Fruit fly (Drosophila melanogaster): ENCODE results near the gene PpD6.

The PpD6 gene

dm6 chr2L:3119613-3120012, 10.1 kb downstream of the PpD6 start:
- no peak for TF ChIP-seq CG8478 (optimal IDR thresholded peaks at IDR 0.05)
- TF ChIP-seq CTCF (optimal IDR thresholded peaks at IDR 0.05) = no peak

dm6 chr2L:3120820-3121219, 11.3 kb downstream of the PpD6 start:
- TF ChIP-seq CG8478 (optimal IDR thresholded peaks at IDR 0.05) = no peak
- TF ChIP-seq CTCF (optimal IDR thresholded peaks at IDR 0.05) = no peak

dm6 chr2L:3121325-3121724, 11.9 kb downstream of the PpD6 start:
- no peak for TF ChIP-seq CG8478 (optimal IDR thresholded peaks at IDR 0.05)
- TF ChIP-seq CTCF (optimal IDR thresholded peaks at IDR 0.05) = no peak

dm6 chr2L:3121745-3122144, 12.3 kb downstream of the PpD6 start:
- no peak for TF ChIP-seq CG8478 (optimal IDR thresholded peaks at IDR 0.05)
- TF ChIP-seq CTCF (optimal IDR thresholded peaks at IDR 0.05) = no peak

- TF ChIP-seq CTCF (optimal IDR thresholded peaks at IDR 0.05) (no peak), CG8478 (optimal IDR thresholded peaks at IDR 0.05) (no peak)
Measured at dm6 chr2L:3122216-3122615, 12.7 kb downstream of the PpD6 start.

- TF ChIP-seq CTCF (optimal IDR thresholded peaks at IDR 0.05) (no peak), CG8478 (optimal IDR thresholded peaks at IDR 0.05) (no peak)
Measured at dm6 chr2L:3123562-3124345, 14.3 kb downstream of the PpD6 start.

- no peak for TF ChIP-seq CTCF (optimal IDR thresholded peaks at IDR 0.05)
- no peak for TF ChIP-seq CG8478 (optimal IDR thresholded peaks at IDR 0.05)
Measured at dm6 chr2L:3124500-3124977, 15.1 kb downstream of the PpD6 start.

dm6 chr2L:3127813-3128212, 18.3 kb downstream of the PpD6 start:
- TF ChIP-seq CTCF (optimal IDR thresholded peaks at IDR 0.05) (no peak), CG8478 (optimal IDR thresholded peaks at IDR 0.05) (no peak)

- TF ChIP-seq CG8478 (optimal IDR thresholded peaks at IDR 0.05) (no peak), CTCF (optimal IDR thresholded peaks at IDR 0.05) (no peak)
Measured at dm6 chr2L:3128335-3128734, 18.9 kb downstream of the PpD6 start, which contains the start of gene CG15403. TSS of gene CG15403 (plus strand) at chr2L:3128635.

dm6 chr2L:3130417-3130816, 20.9 kb downstream of the PpD6 start:
- no peak for TF ChIP-seq CTCF (optimal IDR thresholded peaks at IDR 0.05)
- no peak for TF ChIP-seq CG8478 (optimal IDR thresholded peaks at IDR 0.05)

- no peak for TF ChIP-seq CG8478 (optimal IDR thresholded peaks at IDR 0.05)
- no peak for TF ChIP-seq CTCF (optimal IDR thresholded peaks at IDR 0.05)
Measured at dm6 chr2L:3131641-3132040, 22.2 kb downstream of the PpD6 start.

- no peak for TF ChIP-seq CTCF (optimal IDR thresholded peaks at IDR 0.05)
- TF ChIP-seq CG8478 (optimal IDR thresholded peaks at IDR 0.05) = no peak
Measured at dm6 chr2L:3143908-3144307, 34.4 kb downstream of the PpD6 start.

dm6 chr2L:3144709-3145108, 35.2 kb downstream of the PpD6 start, which contains the start of gene toc:
TSS of gene toc (minus strand) at chr2L:3144786.
- TF ChIP-seq CG8478 (optimal IDR thresholded peaks at IDR 0.05) (no peak), CTCF (optimal IDR thresholded peaks at IDR 0.05) (peak; percentile 40 to 41)

- no peak for TF ChIP-seq CTCF (optimal IDR thresholded peaks at IDR 0.05)
- TF ChIP-seq CG8478 (optimal IDR thresholded peaks at IDR 0.05) = no peak
Measured at dm6 chr2L:3145470-3145869, 36.0 kb downstream of the PpD6 start, which contains the start of gene ND-B14.5B. TSS of gene ND-B14.5B (minus strand) at chr2L:3145848.

- TF ChIP-seq CG8478 (optimal IDR thresholded peaks at IDR 0.05) = no peak
- TF ChIP-seq CTCF (optimal IDR thresholded peaks at IDR 0.05) = no peak
Measured at dm6 chr2L:3145897-3146296, 36.4 kb downstream of the PpD6 start.

dm6 chr2L:3148959-3149591, 39.6 kb downstream of the PpD6 start:
- TF ChIP-seq CG8478 (optimal IDR thresholded peaks at IDR 0.05) = no peak
- no peak for TF ChIP-seq CTCF (optimal IDR thresholded peaks at IDR 0.05)

All from S2 (cell line).